Worm (Caenorhabditis elegans): ENCODE data around the gene C08G5.6.

ce11 chrII:803009-803408 lies 32.7 kb downstream of the C08G5.6 start, which contains the start of gene F46F5.13:
- TF ChIP-seq madf-3 (GFP tag; IDR thresholded peaks at IDR 0.05) = no peak
- no peak for TF ChIP-seq gei-17 (GFP tag; optimal IDR thresholded peaks at IDR 0.05)
- TF ChIP-seq F33H1.4 (GFP tag; IDR thresholded peaks at IDR 0.05) = no peak
- no peak for TF ChIP-seq Y67H2A.10 (GFP tag; conservative IDR thresholded peaks at IDR 0.05)
- no peak for TF ChIP-seq dox-1 (GFP tag; IDR thresholded peaks at IDR 0.05)
- TF ChIP-seq F23B12.7 (tag; optimal IDR thresholded peaks at IDR 0.05; ENCODE audit: insufficient read depth) = no peak
- no peak for TF ChIP-seq ZK185.1 (tag; optimal IDR thresholded peaks at IDR 0.05; ENCODE audit: poor library complexity, severe bottlenecking)
- TF ChIP-seq hmg-1.2 (GFP tag; IDR thresholded peaks at IDR 0.05) = no peak
- no peak for TF ChIP-seq lin-54 (GFP tag; optimal IDR thresholded peaks at IDR 0.05)

Data from whole organism, young adult.